Fruit fly (Drosophila melanogaster): ENCODE data around the gene CG7246.
A peak's percentile ranks its signal among the peaks of the same experiment; 100 is the strongest.

The CG7246 gene

DNA sequence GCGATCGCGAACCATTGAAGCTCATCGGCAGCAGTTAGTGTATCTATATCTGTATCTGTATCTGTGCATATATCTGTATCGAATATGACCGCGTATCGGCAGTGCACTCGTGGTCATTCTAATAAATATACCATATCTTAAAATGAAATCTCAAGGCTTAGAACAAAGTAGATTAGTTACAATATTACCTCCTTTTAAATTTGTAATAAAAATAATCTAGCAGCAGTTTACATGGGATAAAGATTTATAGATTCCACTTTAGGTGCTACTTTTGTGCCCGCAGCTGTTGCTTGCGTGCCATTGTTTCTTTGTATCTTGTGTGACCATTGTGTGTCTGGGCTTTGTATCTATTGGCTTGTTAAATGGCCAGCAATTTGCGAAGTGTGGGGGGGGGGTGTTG lies 20.8 kb downstream of the CG7246 start (continued):
- TF ChIP-seq E2f2 (GFP tag; IDR thresholded peaks at IDR 0.05) (peak; percentile 63; the same call in 1 of the 2 replicates), dimm (GFP tag; IDR thresholded peaks at IDR 0.05) (peak; percentile 39; the same call in 1 of the 2 replicates), CG7271 (tag; optimal IDR thresholded peaks at IDR 0.05) (no peak), CG6791 (GFP tag; IDR thresholded peaks at IDR 0.05; ENCODE audit: partially characterized antibody) (no peak), Lpt (GFP tag; optimal IDR thresholded peaks at IDR 0.05) (no peak), nerfin-2 (GFP tag; IDR thresholded peaks at IDR 0.05; ENCODE audit: partially characterized antibody) (no peak), Blimp-1 (GFP tag; optimal IDR thresholded peaks at IDR 0.05) (peak; percentile 80), Jarid2 (GFP tag; optimal IDR thresholded peaks at IDR 0.05) (peak; percentile 19), H2.0 (GFP tag; IDR thresholded peaks at IDR 0.05) (peak; percentile 84), CG18764 (GFP tag; optimal IDR thresholded peaks at IDR 0.05) (peak; percentile 9), Dfd (GFP tag; optimal IDR thresholded peaks at IDR 0.05) (no peak), CkIIα-i1 (GFP tag; IDR thresholded peaks at IDR 0.05) (0 out of 2 replicates have a peak, but pooled peaks have one; percentile 20), Nf-YC (tag; optimal IDR thresholded peaks at IDR 0.05) (peak; percentile 32), hbn (GFP tag; IDR thresholded peaks at IDR 0.05; ENCODE audit: partially characterized antibody) (no peak), CG2116 (GFP tag; optimal IDR thresholded peaks at IDR 0.05) (peak; percentile 6), Meics (GFP tag; optimal IDR thresholded peaks at IDR 0.05) (peak; percentile 78), ap (GFP tag; IDR thresholded peaks at IDR 0.05) (peak; percentile 68), CG8478 (optimal IDR thresholded peaks at IDR 0.05) (no peak), crol (GFP tag; IDR thresholded peaks at IDR 0.05) (no peak), CG7928 (GFP tag; optimal IDR thresholded peaks at IDR 0.05) (no peak), phol (tag; optimal IDR thresholded peaks at IDR 0.05) (peak; percentile 78), CG7963 (GFP tag; IDR thresholded peaks at IDR 0.05; ENCODE audit: partially characterized antibody) (no peak), B-H2 (GFP tag; optimal IDR thresholded peaks at IDR 0.05) (no peak), knrl (GFP tag; IDR thresholded peaks at IDR 0.05; ENCODE audit: partially characterized antibody) (no peak), scrt (GFP tag; optimal IDR thresholded peaks at IDR 0.05) (no peak), crp (GFP tag; optimal IDR thresholded peaks at IDR 0.05) (peak in 1 of 2 experiments; percentile 21), H15 (GFP tag; IDR thresholded peaks at IDR 0.05) (peak; percentile 57; the same call in 2 of the 3 replicates), NK7.1 (GFP tag; optimal IDR thresholded peaks at IDR 0.05) (no peak), CG17359 (tag; optimal IDR thresholded peaks at IDR 0.05) (peak; percentile 87), CG3163 (GFP tag; optimal IDR thresholded peaks at IDR 0.05) (no peak), emc (GFP tag; optimal IDR thresholded peaks at IDR 0.05) (no peak), CG2889 (GFP tag; IDR thresholded peaks at IDR 0.05) (peak; percentile 73; the same call in 2 of the 3 replicates), CG11456 (GFP tag; IDR thresholded peaks at IDR 0.05) (no peak), tap (tag; optimal IDR thresholded peaks at IDR 0.05) (peak; percentile 85), CG11504 (tag; optimal IDR thresholded peaks at IDR 0.05) (peak; percentile 87), sug (tag; optimal IDR thresholded peaks at IDR 0.05) (no peak), Atf3 (GFP tag; optimal IDR thresholded peaks at IDR 0.05) (peak; percentile 8), bcd (GFP tag; optimal IDR thresholded peaks at IDR 0.05) (peak; percentile 67), twi (tag; optimal IDR thresholded peaks at IDR 0.05) (no peak), CG17186 (GFP tag; optimal IDR thresholded peaks at IDR 0.05) (no peak), BEAF-32 (GFP tag; optimal IDR thresholded peaks at IDR 0.05) (no peak), da (GFP tag; optimal IDR thresholded peaks at IDR 0.05) (no peak), CG1233 (GFP tag; optimal IDR thresholded peaks at IDR 0.05) (no peak), CG3847 (GFP tag; IDR thresholded peaks at IDR 0.05) (peak; percentile 47; the same call in 1 of the 2 replicates), Hr78 (GFP tag; optimal IDR thresholded peaks at IDR 0.05) (peak in 1 of 2 experiments; percentile 22), chn (GFP tag; optimal IDR thresholded peaks at IDR 0.05) (peak; percentile 35), CG2199 (GFP tag; IDR thresholded peaks at IDR 0.05) (no peak), Mad (GFP tag; optimal IDR thresholded peaks at IDR 0.05) (peak; percentile 6), HLH3B (GFP tag; IDR thresholded peaks at IDR 0.05) (peak; percentile 81), fru (optimal IDR thresholded peaks at IDR 0.05) (no peak), ttk (GFP tag; IDR thresholded peaks at IDR 0.05) (peak; percentile 56; the same call in 1 of the 2 replicates)
